Worm (Caenorhabditis elegans) whole organism, mixed stage, embryonic: ENCODE measurements around the gene F56A8.5.
A peak's percentile ranks its signal among the peaks of the same experiment; 100 is the strongest.

Source experiments
- M03D4.4 ChIP-seq: sonication (generic microtip); optimal IDR thresholded peaks from 2 replicates; lab custom pipeline; 2017; ENCODE audit warnings: mild to moderate bottlenecking, missing genetic modification characterization, missing compliant biosample characterization
- bed-3 ChIP-seq: fragments of 200-800 bp; sonication (Bioruptor generic); optimal IDR thresholded peaks from 3 replicates; lab custom pipeline; 2018; ENCODE audit warnings: mild to moderate bottlenecking, missing genetic modification characterization, moderate library complexity, missing compliant biosample characterization
- blmp-1 ChIP-seq: fragments of 150-350 bp; optimal IDR thresholded peaks from 2 replicates; lab custom pipeline; 2014; ENCODE audit warnings: missing biosample characterization, missing genetic modification characterization
- ceh-39 ChIP-seq: fragments of 150-350 bp; optimal IDR thresholded peaks from 2 replicates; lab custom pipeline; 2014; ENCODE audit warnings: missing biosample characterization, missing genetic modification characterization
- ceh-43 ChIP-seq: fragments of 200-800 bp; sonication (Bioruptor generic); optimal IDR thresholded peaks from 2 replicates; lab custom pipeline; 2018; ENCODE audit warnings: mild to moderate bottlenecking, missing genetic modification characterization, moderate library complexity, missing compliant biosample characterization
- ceh-83 ChIP-seq: fragments of 200-800 bp; sonication (Bioruptor generic); optimal IDR thresholded peaks from 2 replicates; lab custom pipeline; 2018; ENCODE audit warnings: mild to moderate bottlenecking, missing genetic modification characterization, missing compliant biosample characterization
- ces-1 ChIP-seq: fragments of 150-350 bp; optimal IDR thresholded peaks from 2 replicates; lab custom pipeline; 2014; ENCODE audit warnings: missing biosample characterization, missing genetic modification reagents, missing genetic modification characterization
- cnd-1 ChIP-seq: fragments of 200-800 bp; sonication (Bioruptor generic); optimal IDR thresholded peaks from 2 replicates; lab custom pipeline; 2018; ENCODE audit warnings: mild to moderate bottlenecking, missing genetic modification characterization, missing compliant biosample characterization
- drap-1 ChIP-seq: fragments of 200-800 bp; sonication (Bioruptor generic); optimal IDR thresholded peaks from 3 replicates; lab custom pipeline; 2018; ENCODE audit warnings: mild to moderate bottlenecking, missing genetic modification characterization, missing compliant biosample characterization
- elt-1 ChIP-seq: sonication (generic microtip); optimal IDR thresholded peaks from 2 replicates; lab custom pipeline; 2017; ENCODE audit warnings: missing genetic modification characterization, mild to moderate bottlenecking, missing compliant biosample characterization, antibody characterized with exemption, moderate library complexity, borderline replicate concordance; ENCODE audit not compliant: insufficient read depth
- elt-3 ChIP-seq: fragments of 150-350 bp; optimal IDR thresholded peaks from 2 replicates; lab custom pipeline; 2014; ENCODE audit warnings: missing biosample characterization, missing genetic modification characterization
- flh-1 ChIP-seq: fragments of 200-800 bp; sonication (Bioruptor generic); optimal IDR thresholded peaks from 2 replicates; lab custom pipeline; 2018; ENCODE audit warnings: mild to moderate bottlenecking, missing genetic modification characterization, moderate library complexity, missing compliant biosample characterization
- ham-2 ChIP-seq: fragments of 200-800 bp; sonication (Bioruptor generic); optimal IDR thresholded peaks from 2 replicates; lab custom pipeline; 2018; ENCODE audit warnings: mild to moderate bottlenecking, missing genetic modification characterization, missing compliant biosample characterization
- hlh-1 ChIP-seq: fragments of 150-350 bp; optimal IDR thresholded peaks from 2 replicates; lab custom pipeline; 2014; ENCODE audit warnings: missing biosample characterization, missing genetic modification reagents, missing genetic modification characterization
- lin-13 ChIP-seq: fragments of 150-350 bp; optimal IDR thresholded peaks from 2 replicates; lab custom pipeline; 2014; ENCODE audit warnings: missing biosample characterization, missing genetic modification characterization
- lin-32 ChIP-seq: fragments of 200-800 bp; sonication (Bioruptor generic); optimal IDR thresholded peaks from 2 replicates; lab custom pipeline; 2018; ENCODE audit warnings: mild to moderate bottlenecking, missing genetic modification characterization, missing compliant biosample characterization
- lsy-2 ChIP-seq: fragments of 150-350 bp; optimal IDR thresholded peaks from 2 replicates; lab custom pipeline; 2014; ENCODE audit warnings: missing biosample characterization, missing genetic modification characterization
- mab-5 ChIP-seq: fragments of 150-350 bp; optimal IDR thresholded peaks from 2 replicates; lab custom pipeline; 2014; ENCODE audit warnings: missing biosample characterization, missing genetic modification characterization
- mep-1 ChIP-seq: fragments of 150-350 bp; optimal IDR thresholded peaks from 2 replicates; lab custom pipeline; 2017; ENCODE audit warnings: missing biosample characterization, missing genetic modification reagents, missing genetic modification characterization, inconsistent platforms
- mls-2 ChIP-seq: sonication (generic microtip); optimal IDR thresholded peaks from 2 replicates; lab custom pipeline; 2016; ENCODE audit warnings: mild to moderate bottlenecking, missing genetic modification characterization, moderate library complexity, missing compliant biosample characterization
- nhr-12 ChIP-seq: fragments of 150-350 bp; optimal IDR thresholded peaks from 2 replicates; lab custom pipeline; 2014; ENCODE audit warnings: missing biosample characterization, missing genetic modification characterization
- nhr-2 ChIP-seq: fragments of 150-350 bp; optimal IDR thresholded peaks from 2 replicates; lab custom pipeline; 2014; ENCODE audit warnings: missing biosample characterization, missing genetic modification characterization
- nhr-237 ChIP-seq: fragments of 150-350 bp; optimal IDR thresholded peaks from 2 replicates; lab custom pipeline; 2014; ENCODE audit warnings: missing biosample characterization, missing genetic modification characterization
- nhr-28 ChIP-seq: fragments of 150-350 bp; optimal IDR thresholded peaks from 2 replicates; lab custom pipeline; 2014; ENCODE audit warnings: missing biosample characterization, missing genetic modification characterization
- nhr-76 ChIP-seq: sonication (generic microtip); optimal IDR thresholded peaks from 2 replicates; lab custom pipeline; 2017; ENCODE audit warnings: missing biosample characterization, missing genetic modification characterization
- pha-4 ChIP-seq: fragments of 150-350 bp; optimal IDR thresholded peaks from 2 replicates; lab custom pipeline; 2018; ENCODE audit warnings: missing biosample characterization, missing genetic modification reagents, missing genetic modification characterization
- sem-2 ChIP-seq: fragments of 200-800 bp; sonication (Bioruptor generic); optimal IDR thresholded peaks from 2 replicates; lab custom pipeline; 2018; ENCODE audit warnings: mild to moderate bottlenecking, missing genetic modification characterization, missing compliant biosample characterization
- snpc-4 ChIP-seq: fragments of 150-350 bp; optimal IDR thresholded peaks from 2 replicates; lab custom pipeline; 2014; ENCODE audit warnings: missing biosample characterization, missing genetic modification characterization
- sptf-1 ChIP-seq: sonication (generic microtip); optimal IDR thresholded peaks from 2 replicates; lab custom pipeline; 2017; ENCODE audit warnings: mild to moderate bottlenecking, missing genetic modification characterization, moderate library complexity, missing compliant biosample characterization
- tbx-8 ChIP-seq: fragments of 200-800 bp; sonication (Bioruptor generic); optimal IDR thresholded peaks from 2 replicates; lab custom pipeline; 2018; ENCODE audit warnings: mild to moderate bottlenecking, missing genetic modification characterization, moderate library complexity, missing compliant biosample characterization
- unc-120 ChIP-seq: sonication (generic microtip); optimal IDR thresholded peaks from 2 replicates; lab custom pipeline; 2017; ENCODE audit warnings: missing genetic modification characterization, missing compliant biosample characterization; ENCODE audit not compliant: poor library complexity, severe bottlenecking
- unc-39 ChIP-seq: fragments of 150-350 bp; optimal IDR thresholded peaks from 2 replicates; lab custom pipeline; 2014; ENCODE audit warnings: missing biosample characterization, missing genetic modification characterization
- unc-62 ChIP-seq: fragments of 150-350 bp; optimal IDR thresholded peaks from 2 replicates; lab custom pipeline; 2014; ENCODE audit warnings: missing biosample characterization, missing genetic modification reagents, missing genetic modification characterization
- zip-8 ChIP-seq: fragments of 150-350 bp; optimal IDR thresholded peaks from 2 replicates; lab custom pipeline; 2014; ENCODE audit warnings: missing biosample characterization, missing genetic modification characterization
- ztf-11 ChIP-seq: fragments of 150-350 bp; optimal IDR thresholded peaks from 2 replicates; lab custom pipeline; 2014; ENCODE audit warnings: missing biosample characterization, missing genetic modification characterization

F56A8.5 gene

DNA sequence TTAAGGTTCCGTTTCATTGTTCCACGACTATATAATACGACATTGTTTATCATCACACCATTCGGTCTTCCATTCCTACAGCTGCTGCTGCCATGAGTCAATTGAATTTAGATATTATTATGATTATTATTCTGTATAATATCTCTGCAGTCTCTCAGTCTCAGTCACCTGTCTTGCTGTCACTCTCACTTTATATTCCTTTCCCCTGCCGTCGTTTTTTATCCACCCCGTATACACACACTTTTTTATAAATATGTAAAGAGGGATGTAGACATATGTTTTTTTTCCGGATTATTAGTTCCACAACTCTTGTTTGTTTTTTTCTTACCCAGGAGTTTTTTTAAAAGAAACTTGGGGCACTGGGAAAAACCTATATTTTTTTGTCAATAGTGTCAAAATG is 6.6 kb downstream of the F56A8.5 start:
- no peak for TF ChIP-seq bed-3 (GFP tag; lab: Kevin White, UChicago)
- no peak for TF ChIP-seq nhr-2
- no peak for TF ChIP-seq zip-8
- TF ChIP-seq nhr-12 (tag; lab: Kevin White, UChicago): no peak
- no peak for TF ChIP-seq ceh-39

DNA sequence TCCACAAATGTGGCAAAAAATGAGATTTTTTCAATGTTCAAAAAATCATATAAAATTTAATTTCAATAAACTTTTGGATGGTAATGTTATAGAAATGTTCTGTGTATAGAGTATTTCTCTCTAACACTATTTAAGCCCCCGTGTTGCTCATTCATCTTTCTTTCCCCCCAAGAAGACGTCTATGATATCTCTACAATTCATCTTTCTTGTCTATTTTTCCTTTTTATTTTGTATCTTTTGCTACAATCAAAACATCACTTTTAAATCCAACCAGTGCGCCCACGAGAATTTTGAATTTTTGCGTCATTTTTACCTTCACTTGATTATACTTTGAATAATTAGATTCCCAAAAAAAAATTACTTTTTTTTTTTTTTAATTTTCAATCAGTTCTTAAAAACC is 7.1 kb downstream of the F56A8.5 start:
- TF ChIP-seq blmp-1 (tag; lab: Kevin White, UChicago) (no peak), bed-3 (GFP tag; lab: Kevin White, UChicago) (no peak), cnd-1 (no peak), tbx-8 (GFP tag; lab: Kevin White, UChicago) (no peak), unc-39 (tag; lab: Kevin White, UChicago) (no peak), ceh-39 (no peak), nhr-76 (tag; lab: Kevin White, UChicago) (no peak), M03D4.4 (tag; lab: Kevin White, UChicago) (no peak), lsy-2 (tag; lab: Kevin White, UChicago) (no peak), flh-1 (no peak), ces-1 (no peak), sem-2 (no peak), nhr-12 (tag; lab: Kevin White, UChicago) (no peak), lin-32 (no peak), ztf-11 (tag; lab: Kevin White, UChicago) (no peak), unc-120 (tag; lab: Kevin White, UChicago) (no peak)

DNA sequence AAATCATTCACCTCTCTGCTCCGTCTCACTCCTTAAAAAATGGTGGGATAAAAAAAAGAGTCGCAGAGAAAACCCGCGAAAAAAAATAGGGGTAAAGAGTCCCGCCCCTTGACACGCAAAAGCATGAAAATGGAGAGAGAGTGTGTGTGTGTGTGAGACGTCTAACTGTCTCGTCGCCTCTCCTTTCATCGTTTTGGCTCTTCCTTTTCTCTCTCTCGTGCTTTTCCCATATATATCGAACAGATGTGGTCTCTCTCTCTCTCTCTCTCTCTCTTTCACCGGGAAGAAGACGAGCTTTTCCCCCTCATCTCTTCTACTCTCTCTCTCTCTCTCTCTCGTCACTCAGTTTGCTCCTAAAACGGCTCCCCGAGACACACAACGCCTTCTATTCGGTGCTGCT is 10.1 kb downstream of the F56A8.5 start:
- TF ChIP-seq mab-5 (tag; lab: Kevin White, UChicago) (no peak), ceh-43 (GFP tag; lab: Kevin White, UChicago) (no peak), M03D4.4 (tag; lab: Kevin White, UChicago) (no peak), lin-32 (peak; percentile 38), ceh-39 (no peak), nhr-12 (tag; lab: Kevin White, UChicago) (no peak), elt-3 (tag; lab: Kevin White, UChicago) (no peak), mep-1 (tag; lab: Kevin White, UChicago) (no peak), nhr-28 (no peak), ham-2 (GFP tag; lab: Kevin White, UChicago) (peak; percentile 12), blmp-1 (tag; lab: Kevin White, UChicago) (no peak), unc-39 (tag; lab: Kevin White, UChicago) (no peak), lin-13 (tag; lab: Kevin White, UChicago) (no peak), cnd-1 (peak; percentile 59), elt-1 (no peak), unc-62 (GFP tag; lab: Kevin White, UChicago) (no peak), mls-2 (peak; percentile 48), zip-8 (no peak), nhr-76 (tag; lab: Kevin White, UChicago) (no peak), nhr-2 (no peak), nhr-237 (tag; lab: Kevin White, UChicago) (no peak), ces-1 (peak; percentile 55), ceh-83 (no peak), bed-3 (GFP tag; lab: Kevin White, UChicago) (no peak), tbx-8 (GFP tag; lab: Kevin White, UChicago) (no peak), flh-1 (no peak), lsy-2 (tag; lab: Kevin White, UChicago) (peak; percentile 1), unc-120 (tag; lab: Kevin White, UChicago) (peak; percentile 37), sptf-1 (peak; percentile 64), drap-1 (GFP tag; lab: Kevin White, UChicago) (peak; percentile 28), hlh-1 (tag; lab: Kevin White, UChicago) (no peak), snpc-4 (tag; lab: Kevin White, UChicago) (no peak), pha-4 (peak; percentile 22), sem-2 (no peak), ztf-11 (tag; lab: Kevin White, UChicago) (no peak)

DNA sequence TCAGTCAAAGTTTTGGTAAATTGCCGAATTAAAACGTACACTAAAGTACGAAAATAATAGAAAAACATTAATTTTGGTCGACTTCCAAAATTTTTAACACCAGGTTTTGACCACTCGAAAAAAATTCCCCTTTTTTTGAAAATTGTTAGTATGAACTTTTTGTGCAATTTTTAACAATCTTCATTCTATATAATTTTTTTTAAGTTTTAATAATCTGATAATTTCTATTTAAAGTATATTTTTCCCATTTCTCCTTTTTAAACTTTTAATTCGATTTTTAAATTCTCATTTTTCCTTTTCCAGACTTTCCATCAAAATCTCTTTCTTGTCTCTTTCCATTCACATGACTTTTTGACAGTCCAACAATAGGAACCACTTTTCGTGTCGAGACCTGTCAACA is 11.3 kb downstream of the F56A8.5 start, which contains the start of gene unc-64:
unc-64 (plus strand) TSS at position 301 of the 400 bp plus-strand sequence.
- no peak for TF ChIP-seq pha-4
- no peak for TF ChIP-seq mab-5 (tag; lab: Kevin White, UChicago)
- no peak for TF ChIP-seq lsy-2 (tag; lab: Kevin White, UChicago)
- TF ChIP-seq hlh-1 (tag; lab: Kevin White, UChicago): no peak
- TF ChIP-seq ceh-83: no peak
- no peak for TF ChIP-seq lin-32
